Worm (Caenorhabditis elegans): ENCODE measurements around the gene B0244.17.

DNA sequence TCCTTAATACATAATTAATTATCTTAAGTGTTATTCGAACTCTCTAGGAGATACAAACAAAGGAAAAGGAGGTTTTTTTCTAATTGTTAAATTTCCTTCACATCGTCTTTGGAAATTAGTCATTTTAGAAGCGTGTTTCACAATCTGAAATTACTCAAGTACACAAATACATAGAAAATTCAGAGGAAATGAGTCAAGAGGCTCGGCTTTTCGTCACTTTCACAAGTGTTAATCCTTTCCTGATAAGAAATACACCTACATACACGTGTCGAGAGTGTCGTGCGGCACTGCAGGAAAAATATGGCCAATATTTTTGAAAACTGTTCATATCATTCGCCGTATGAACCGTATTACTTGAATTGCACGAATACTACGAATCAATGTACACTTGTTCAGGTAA is 14.2 kb downstream of the B0244.17 start, which contains the start of gene B0244.4:
- no peak for TF ChIP-seq nhr-237 (tag; optimal IDR thresholded peaks at IDR 0.05)
- TF ChIP-seq lin-39 (tag; optimal IDR thresholded peaks at IDR 0.05): no peak
- TF ChIP-seq elt-1 (tag; optimal IDR thresholded peaks at IDR 0.05): no peak
- TF ChIP-seq Y55F3AM.14 (GFP tag; optimal IDR thresholded peaks at IDR 0.05): no peak
- no peak for TF ChIP-seq nhr-12 (tag; optimal IDR thresholded peaks at IDR 0.05)
- no peak for TF ChIP-seq lin-11 (tag; optimal IDR thresholded peaks at IDR 0.05)
- no peak for TF ChIP-seq skn-1 (tag; optimal IDR thresholded peaks at IDR 0.05)
- TF ChIP-seq R02D3.7 (tag; optimal IDR thresholded peaks at IDR 0.05): no peak
- TF ChIP-seq ZK546.5 (tag; optimal IDR thresholded peaks at IDR 0.05): no peak
- TF ChIP-seq gmeb-1 (tag; optimal IDR thresholded peaks at IDR 0.05): no peak
- no peak for TF ChIP-seq lsy-2 (tag; optimal IDR thresholded peaks at IDR 0.05)
- no peak for TF ChIP-seq aly-2 (tag; optimal IDR thresholded peaks at IDR 0.05)
